Fruit fly (Drosophila melanogaster) whole organism, embryonic: Measurements from ENCODE around the gene CG13077.

Source experiments
- Adf1 ChIP-seq: fragments of 200-800 bp; sonication (Bioruptor generic); IDR thresholded peaks from 2 replicates; pipeline ENCODE4 v1.3.6; 2022; ENCODE audit warnings: missing biosample characterization, missing genetic modification characterization
- CG15011 ChIP-seq: fragments of 200-800 bp; sonication (Bioruptor generic); optimal IDR thresholded peaks from 3 replicates; lab custom pipeline; 2018; ENCODE audit warnings: missing biosample characterization, mild to moderate bottlenecking, missing genetic modification characterization
- CG1529 ChIP-seq: fragments of 200-800 bp; sonication (Bioruptor generic); optimal IDR thresholded peaks from 3 replicates; lab custom pipeline; 2018; ENCODE audit warnings: missing biosample characterization, missing genetic modification characterization
- CG1603 ChIP-seq: fragments of 200-800 bp; sonication (Bioruptor generic); optimal IDR thresholded peaks from 2 replicates; lab custom pipeline; 2019; ENCODE audit warnings: missing biosample characterization, mild to moderate bottlenecking, missing genetic modification characterization, moderate library complexity
- CG17359 ChIP-seq: fragments of 200-800 bp; sonication (Bioruptor generic); optimal IDR thresholded peaks from 3 replicates; lab custom pipeline; 2018; ENCODE audit warnings: missing biosample characterization, mild to moderate bottlenecking, missing genetic modification characterization, moderate library complexity
- CG3995 ChIP-seq: fragments of 200-800 bp; sonication (Bioruptor generic); optimal IDR thresholded peaks from 3 replicates; lab custom pipeline; 2016; ENCODE audit warnings: missing biosample characterization, missing genetic modification characterization
- CG4360 ChIP-seq: fragments of 200-800 bp; sonication (Bioruptor generic); IDR thresholded peaks from 2 replicates; pipeline ENCODE4 v1.3.6; 2022; ENCODE audit warnings: missing biosample characterization, missing genetic modification characterization
- CG43689 ChIP-seq: fragments of 200-800 bp; sonication (Bioruptor generic); IDR thresholded peaks from 2 replicates; pipeline ENCODE4 v1.3.6; 2022; ENCODE audit warnings: missing biosample characterization, missing genetic modification characterization
- CG9437 ChIP-seq: fragments of 200-800 bp; sonication (Bioruptor generic); optimal IDR thresholded peaks from 2 replicates; lab custom pipeline; 2018; ENCODE audit warnings: missing biosample characterization, mild to moderate bottlenecking, missing genetic modification characterization
- CoRest ChIP-seq: fragments of 200-800 bp; sonication (Bioruptor generic); optimal IDR thresholded peaks from 3 replicates; lab custom pipeline; 2018; ENCODE audit warnings: missing biosample characterization, mild to moderate bottlenecking, missing genetic modification characterization, moderate library complexity
- D ChIP-seq, 2 experiments: fragments of 200-800 bp in 1 of 2; fragments of >200 bp in 1 of 2; sonication (Bioruptor generic) in 1 of 2; optimal IDR thresholded peaks; 2 replicates in 1 of 2; 3 replicates in 1 of 2; lab custom pipeline; 2017; ENCODE audit warnings: mild to moderate bottlenecking in 1 of 2, missing biosample characterization in 1 of 2, missing genetic modification characterization in 1 of 2, missing genetic modification reagents in 1 of 2
- D19A ChIP-seq: fragments of 200-800 bp; optimal IDR thresholded peaks from 3 replicates; lab custom pipeline; 2019; ENCODE audit warnings: missing biosample characterization, mild to moderate bottlenecking, missing genetic modification characterization, moderate library complexity
- Drgx ChIP-seq: fragments of 200-800 bp; sonication (Bioruptor generic); IDR thresholded peaks from 2 replicates; pipeline ENCODE4 v1.3.6; 2022; ENCODE audit warnings: missing biosample characterization, missing genetic modification characterization
- Fer1 ChIP-seq: fragments of 200-800 bp; sonication (Bioruptor generic); optimal IDR thresholded peaks from 2 replicates; lab custom pipeline; 2017; ENCODE audit warnings: missing biosample characterization, mild to moderate bottlenecking, missing genetic modification characterization
- Med ChIP-seq: fragments of 200-800 bp; sonication (Bioruptor generic); peaks from one replicate; lab custom pipeline; 2016; ENCODE audit warnings: missing biosample characterization, missing genetic modification characterization, mild to moderate bottlenecking, inconsistent platforms, moderate library complexity
- NFAT ChIP-seq: fragments of 200-800 bp; sonication (Bioruptor generic); IDR thresholded peaks from 2 replicates; pipeline ENCODE4 v1.3.6; 2022; ENCODE audit warnings: missing biosample characterization, missing genetic modification characterization
- Nf-YA ChIP-seq: fragments of 200-800 bp; sonication (Bioruptor generic); IDR thresholded peaks from 2 replicates; pipeline ENCODE4 v1.3.6; 2022; ENCODE audit warnings: missing biosample characterization, missing genetic modification characterization
- Oli ChIP-seq: fragments of 200-800 bp; sonication (Bioruptor generic); optimal IDR thresholded peaks from 2 replicates; lab custom pipeline; 2018; ENCODE audit warnings: missing biosample characterization, mild to moderate bottlenecking, missing genetic modification characterization, moderate library complexity
- Pdp1 ChIP-seq, 2 experiments: fragments of 200-800 bp; sonication (Bioruptor generic); optimal IDR thresholded peaks; 3 replicates each; lab custom pipeline; 2016; ENCODE audit warnings: missing biosample characterization in 2 of 2, missing genetic modification characterization in 2 of 2, mild to moderate bottlenecking in 1 of 2, moderate library complexity in 1 of 2
- Trl ChIP-seq, 3 experiments: fragments of >200 bp in 2 of 3; fragments of 200-800 bp in 1 of 3; sonication (Bioruptor generic) in 1 of 3; optimal IDR thresholded peaks; 2 replicates in 1 of 3; 3 replicates in 2 of 3; lab custom pipeline; 2016 to 2017; ENCODE audit warnings: missing biosample characterization in 1 of 3, missing genetic modification characterization in 1 of 3
- Vsx1 ChIP-seq: fragments of 200-800 bp; sonication (Bioruptor generic); optimal IDR thresholded peaks from 2 replicates; lab custom pipeline; 2017; ENCODE audit warnings: missing biosample characterization, mild to moderate bottlenecking, missing genetic modification characterization, missing genetic modification reagents
- cg ChIP-seq: fragments of 200-800 bp; sonication (Bioruptor generic); optimal IDR thresholded peaks from 3 replicates; lab custom pipeline; 2019; ENCODE audit warnings: missing biosample characterization, mild to moderate bottlenecking, missing genetic modification characterization, moderate library complexity
- fd3F ChIP-seq: fragments of 200-800 bp; sonication (Bioruptor generic); optimal IDR thresholded peaks from 2 replicates; lab custom pipeline; 2018; ENCODE audit warnings: missing biosample characterization, mild to moderate bottlenecking, missing genetic modification characterization, moderate library complexity
- grau ChIP-seq: fragments of 200-800 bp; optimal IDR thresholded peaks from 3 replicates; lab custom pipeline; 2019; ENCODE audit warnings: missing biosample characterization, mild to moderate bottlenecking, missing genetic modification characterization, moderate library complexity
- gsb-n ChIP-seq: fragments of 200-800 bp; sonication (Bioruptor generic); optimal IDR thresholded peaks from 3 replicates; lab custom pipeline; 2018; ENCODE audit warnings: missing biosample characterization, mild to moderate bottlenecking, missing genetic modification characterization
- hkb ChIP-seq, 2 experiments: fragments of 200-800 bp in 1 of 2; fragments of >200 bp in 1 of 2; sonication (Bioruptor generic) in 1 of 2; IDR thresholded peaks in 1 of 2; optimal IDR thresholded peaks in 1 of 2; 2 replicates each; pipeline versions ENCODE4 v1.3.6 to Lab custom; 2017 to 2022; ENCODE audit warnings: missing biosample characterization in 1 of 2, missing genetic modification characterization in 1 of 2
- ken ChIP-seq: fragments of 200-800 bp; sonication (Bioruptor generic); IDR thresholded peaks from 3 replicates; pipeline ENCODE4 v1.3.6; 2022; ENCODE audit warnings: missing biosample characterization, missing genetic modification characterization
- kni ChIP-seq: fragments of 200-800 bp; sonication (Bioruptor generic); optimal IDR thresholded peaks from 3 replicates; lab custom pipeline; 2017; ENCODE audit warnings: mild to moderate bottlenecking, missing biosample characterization, missing genetic modification reagents, missing genetic modification characterization
- lab ChIP-seq: fragments of 200-800 bp; sonication (Bioruptor generic); optimal IDR thresholded peaks from 3 replicates; lab custom pipeline; 2017; ENCODE audit warnings: missing biosample characterization, missing genetic modification characterization, mild to moderate bottlenecking, moderate library complexity, missing genetic modification reagents
- lilli ChIP-seq: fragments of 200-800 bp; sonication (Bioruptor generic); optimal IDR thresholded peaks from 3 replicates; lab custom pipeline; 2016; ENCODE audit warnings: missing biosample characterization, missing genetic modification characterization
- nerfin-1 ChIP-seq: fragments of 200-800 bp; sonication (Bioruptor generic); optimal IDR thresholded peaks from 3 replicates; lab custom pipeline; 2019; ENCODE audit warnings: missing biosample characterization, mild to moderate bottlenecking, missing genetic modification characterization, moderate library complexity
- oc ChIP-seq: fragments of 200-800 bp; sonication (Bioruptor generic); optimal IDR thresholded peaks from 2 replicates; lab custom pipeline; 2018; ENCODE audit warnings: missing biosample characterization, mild to moderate bottlenecking, missing genetic modification characterization, moderate library complexity
- otp ChIP-seq: fragments of 200-800 bp; sonication (Bioruptor generic); IDR thresholded peaks from 3 replicates; pipeline ENCODE4, ENCODE4 v1.3.6; 2022; ENCODE audit warnings: missing biosample characterization, missing genetic modification characterization
- row ChIP-seq: fragments of 200-800 bp; sonication (Bioruptor generic); IDR thresholded peaks from 3 replicates; pipeline ENCODE4 v1.3.6; 2022; ENCODE audit warnings: missing biosample characterization, missing genetic modification characterization
- sc ChIP-seq, 3 experiments: fragments of >200 bp in 2 of 3; fragments of 200-800 bp in 1 of 3; sonication (Bioruptor generic) in 1 of 3; optimal IDR thresholded peaks; 2 replicates in 2 of 3; 3 replicates in 1 of 3; lab custom pipeline; 2017; ENCODE audit warnings: mild to moderate bottlenecking in 1 of 3, missing biosample characterization in 1 of 3, missing genetic modification characterization in 1 of 3, missing genetic modification reagents in 1 of 3
- scrt ChIP-seq: fragments of 200-800 bp; sonication (Bioruptor generic); optimal IDR thresholded peaks from 2 replicates; lab custom pipeline; 2018; ENCODE audit warnings: missing biosample characterization, mild to moderate bottlenecking, missing genetic modification characterization, moderate library complexity
- sens ChIP-seq: fragments of 200-800 bp; sonication (Bioruptor generic); peaks from one replicate; lab custom pipeline; 2016; ENCODE audit warnings: missing biosample characterization, missing genetic modification characterization
- sqz ChIP-seq: fragments of 200-800 bp; sonication (Bioruptor generic); optimal IDR thresholded peaks from 3 replicates; lab custom pipeline; 2018; ENCODE audit warnings: missing biosample characterization, mild to moderate bottlenecking, missing genetic modification characterization
- tap ChIP-seq: fragments of 200-800 bp; optimal IDR thresholded peaks from 3 replicates; lab custom pipeline; 2019; ENCODE audit warnings: missing biosample characterization, mild to moderate bottlenecking, missing genetic modification characterization, moderate library complexity
- unc-4 ChIP-seq: fragments of 200-800 bp; sonication (Bioruptor generic); IDR thresholded peaks from 2 replicates; pipeline ENCODE4 v1.3.6; 2022; ENCODE audit warnings: missing biosample characterization, missing genetic modification characterization; ENCODE audit not compliant: partially characterized antibody
- vfl ChIP-seq: fragments of 200-800 bp; sonication (Bioruptor generic); optimal IDR thresholded peaks from 2 replicates; lab custom pipeline; 2016; ENCODE audit warnings: missing biosample characterization, missing genetic modification characterization
- vvl ChIP-seq: fragments of 200-800 bp; sonication (Bioruptor generic); IDR thresholded peaks from 2 replicates; pipeline ENCODE4 v1.3.6; 2022; ENCODE audit warnings: missing biosample characterization, missing genetic modification characterization
- wek ChIP-seq: fragments of 200-800 bp; sonication (Bioruptor generic); optimal IDR thresholded peaks from 3 replicates; lab custom pipeline; 2018; ENCODE audit warnings: missing biosample characterization, mild to moderate bottlenecking, missing genetic modification characterization, moderate library complexity

The CG13077 gene

dm6 chr2L:19567305-19567898 is 1.7 kb downstream of the CG13077 start:
- peak in 1 of 2 experiments; percentile 93 for TF ChIP-seq Pdp1 (GFP tag; optimal IDR thresholded peaks at IDR 0.05; lab: Kevin White, UChicago)
- TF ChIP-seq lab (GFP tag; lab: Kevin White, UChicago): peak; percentile 69
- TF ChIP-seq ken (GFP tag; lab: Robert Waterston, UW): no peak
- peak; percentile 63 for TF ChIP-seq D19A
- TF ChIP-seq sens (GFP tag; lab: Kevin White, UChicago): peak; percentile 16

- no peak for TF ChIP-seq hkb (optimal IDR thresholded peaks at IDR 0.05; lab: Kevin White, UChicago)
- 0 out of 2 replicates have a peak, but pooled peaks have one; percentile 10 for TF ChIP-seq hkb (GFP tag; IDR thresholded peaks at IDR 0.05; lab: Robert Waterston, UW)
- 0 out of 2 replicates have a peak, but pooled peaks have one; percentile 34 for TF ChIP-seq Drgx (GFP tag; lab: Robert Waterston, UW)
- TF ChIP-seq Med (GFP tag; lab: Kevin White, UChicago): peak; percentile 81
- peak; percentile 53 for TF ChIP-seq cg
- peak; percentile 27; the same call in 1 of the 2 replicates for TF ChIP-seq vvl (GFP tag; lab: Robert Waterston, UW)
- peak; percentile 47 for TF ChIP-seq oc
- peak; percentile 6 for TF ChIP-seq lilli (GFP tag; lab: Kevin White, UChicago)
- no peak for TF ChIP-seq CoRest
- no peak for TF ChIP-seq CG1603
- TF ChIP-seq kni: peak; percentile 36
- no peak for TF ChIP-seq D (optimal IDR thresholded peaks at IDR 0.05; lab: Kevin White, UChicago)
- TF ChIP-seq D (GFP tag; optimal IDR thresholded peaks at IDR 0.05; lab: Kevin White, UChicago): peak; percentile 7
- TF ChIP-seq Fer1 (GFP tag; lab: Kevin White, UChicago): no peak
- TF ChIP-seq wek (GFP tag; lab: Kevin White, UChicago): no peak
- TF ChIP-seq Vsx1 (GFP tag; lab: Kevin White, UChicago): peak; percentile 37
- peak; percentile 9 for TF ChIP-seq Oli (tag; lab: Kevin White, UChicago)
- TF ChIP-seq grau (tag; lab: Kevin White, UChicago): peak; percentile 74
- peak; percentile 46 for TF ChIP-seq sens (GFP tag; lab: Kevin White, UChicago)
- peak; percentile 21 for TF ChIP-seq gsb-n (tag; lab: Kevin White, UChicago)
- no peak for TF ChIP-seq fd3F (GFP tag; lab: Kevin White, UChicago)
- TF ChIP-seq row (GFP tag; lab: Robert Waterston, UW): 0 out of 3 replicates have a peak, but pooled peaks have one; percentile 12
- peak; percentile 22 for TF ChIP-seq CG17359
Observed at dm6 chr2L:19570806-19571254, 5.2 kb downstream of the CG13077 start.

dm6 chr2L:19571574-19572495 is 6.2 kb downstream of the CG13077 start:
- TF ChIP-seq sc (optimal IDR thresholded peaks at IDR 0.05; lab: Kevin White, UChicago) (no peak), sc (GFP tag; optimal IDR thresholded peaks at IDR 0.05; lab: Kevin White, UChicago) (no peak), CG9437 (no peak), tap (tag; lab: Kevin White, UChicago) (no peak), otp (no peak), CG4360 (GFP tag; lab: Robert Waterston, UW) (peak; percentile 94), scrt (GFP tag; lab: Kevin White, UChicago) (peak; percentile 40), CG3995 (GFP tag; lab: Kevin White, UChicago) (no peak), CG15011 (no peak), Trl (optimal IDR thresholded peaks at IDR 0.05; lab: Kevin White, UChicago) (peak; percentile 87 to 98), Trl (GFP tag; optimal IDR thresholded peaks at IDR 0.05; lab: Kevin White, UChicago) (peak; percentile 28), nerfin-1 (peak; percentile 100), sqz (GFP tag; lab: Kevin White, UChicago) (peak; percentile 94), vfl (no peak), CG43689 (GFP tag; lab: Robert Waterston, UW) (no peak), CG1529 (GFP tag; lab: Kevin White, UChicago) (no peak), unc-4 (GFP tag; lab: Robert Waterston, UW) (peak; percentile 31; the same call in 1 of the 2 replicates), NFAT (GFP tag; lab: Robert Waterston, UW) (no peak), Adf1 (GFP tag; lab: Robert Waterston, UW) (peak; percentile 53; the same call in 1 of the 2 replicates), Nf-YA (no peak)
